Fruit fly (Drosophila melanogaster) whole organism, embryonic: ENCODE data around the gene NANS.

Source experiments
- CG1024 ChIP-seq: fragments of 200-800 bp; sonication (Bioruptor generic); IDR thresholded peaks from 2 replicates; pipeline ENCODE4 v1.3.6; 2022; ENCODE audit warnings: missing biosample characterization, missing genetic modification characterization
- CG10321 ChIP-seq: fragments of 200-800 bp; sonication (Bioruptor generic); IDR thresholded peaks from 2 replicates; pipeline ENCODE4 v1.3.6; 2022; ENCODE audit warnings: missing biosample characterization, missing genetic modification characterization
- CG12219 ChIP-seq: fragments of 200-800 bp; sonication (Bioruptor generic); optimal IDR thresholded peaks from 3 replicates; lab custom pipeline; 2018; ENCODE audit warnings: missing biosample characterization, mild to moderate bottlenecking, missing genetic modification characterization
- CG12236 ChIP-seq: fragments of 200-800 bp; sonication (Bioruptor generic); optimal IDR thresholded peaks from 2 replicates; lab custom pipeline; 2016; ENCODE audit warnings: missing biosample characterization, missing genetic modification characterization
- CG12659 ChIP-seq: fragments of 200-800 bp; sonication (Bioruptor generic); optimal IDR thresholded peaks from 3 replicates; lab custom pipeline; 2017; ENCODE audit warnings: mild to moderate bottlenecking, missing biosample characterization, missing genetic modification reagents, missing genetic modification characterization
- CG13296 ChIP-seq: fragments of 200-800 bp; sonication (Bioruptor generic); optimal IDR thresholded peaks from 3 replicates; lab custom pipeline; 2018; ENCODE audit warnings: missing biosample characterization, mild to moderate bottlenecking, missing genetic modification characterization
- CG16813 ChIP-seq: fragments of 200-800 bp; sonication (Bioruptor generic); IDR thresholded peaks from 3 replicates; pipeline ENCODE4 v1.3.6; 2022; ENCODE audit warnings: missing biosample characterization, missing genetic modification characterization; ENCODE audit not compliant: partially characterized antibody
- CG16863 ChIP-seq: fragments of 200-800 bp; sonication (Bioruptor generic); optimal IDR thresholded peaks from 3 replicates; lab custom pipeline; 2016; ENCODE audit warnings: missing biosample characterization, missing genetic modification characterization
- CG17385 ChIP-seq: fragments of 200-800 bp; sonication (Bioruptor generic); optimal IDR thresholded peaks from 3 replicates; lab custom pipeline; 2018; ENCODE audit warnings: missing biosample characterization, mild to moderate bottlenecking, missing genetic modification characterization
- CG17912 ChIP-seq: fragments of 200-800 bp; sonication (Bioruptor generic); optimal IDR thresholded peaks from 2 replicates; lab custom pipeline; 2018; ENCODE audit warnings: missing biosample characterization, mild to moderate bottlenecking, missing genetic modification characterization
- CG2889 ChIP-seq: fragments of 200-800 bp; sonication (Bioruptor generic); IDR thresholded peaks from 3 replicates; pipeline ENCODE4 v1.3.6; 2022; ENCODE audit warnings: missing biosample characterization, missing genetic modification characterization
- CG31388 ChIP-seq: fragments of 200-800 bp; sonication (Bioruptor generic); optimal IDR thresholded peaks from 2 replicates; lab custom pipeline; 2016; ENCODE audit warnings: missing biosample characterization, missing genetic modification characterization
- CG3726 ChIP-seq: fragments of 200-800 bp; sonication (Bioruptor generic); IDR thresholded peaks from 3 replicates; pipeline ENCODE4, ENCODE4 v1.3.6; 2022; ENCODE audit warnings: missing biosample characterization, missing genetic modification characterization
- CG4282 ChIP-seq: fragments of 200-800 bp; sonication (Bioruptor generic); optimal IDR thresholded peaks from 2 replicates; lab custom pipeline; 2016; ENCODE audit warnings: missing biosample characterization, missing genetic modification characterization
- CG4360 ChIP-seq: fragments of 200-800 bp; sonication (Bioruptor generic); IDR thresholded peaks from 2 replicates; pipeline ENCODE4 v1.3.6; 2022; ENCODE audit warnings: missing biosample characterization, missing genetic modification characterization
- CG5180 ChIP-seq: fragments of 200-800 bp; sonication (Bioruptor generic); optimal IDR thresholded peaks from 3 replicates; lab custom pipeline; 2017; ENCODE audit warnings: missing biosample characterization, missing genetic modification characterization, mild to moderate bottlenecking, moderate library complexity, missing genetic modification reagents
- CG6683 ChIP-seq: fragments of 200-800 bp; sonication (Bioruptor generic); optimal IDR thresholded peaks from 2 replicates; lab custom pipeline; 2017; ENCODE audit warnings: missing biosample characterization, mild to moderate bottlenecking, missing genetic modification characterization, missing genetic modification reagents
- CG6689 ChIP-seq: fragments of 200-800 bp; sonication (Bioruptor generic); IDR thresholded peaks from 2 replicates; pipeline ENCODE4 v1.3.6; 2022; ENCODE audit warnings: missing biosample characterization, missing genetic modification characterization
- CG9437 ChIP-seq: fragments of 200-800 bp; sonication (Bioruptor generic); optimal IDR thresholded peaks from 2 replicates; lab custom pipeline; 2018; ENCODE audit warnings: missing biosample characterization, mild to moderate bottlenecking, missing genetic modification characterization
- CG9876 ChIP-seq: fragments of 200-800 bp; sonication (Bioruptor generic); optimal IDR thresholded peaks from 2 replicates; lab custom pipeline; 2016; ENCODE audit warnings: missing biosample characterization, missing genetic modification characterization
- CHES-1-like ChIP-seq: fragments of 200-800 bp; sonication (Bioruptor generic); optimal IDR thresholded peaks from 2 replicates; lab custom pipeline; 2016; ENCODE audit warnings: missing biosample characterization, missing genetic modification characterization
- Chrac-16 ChIP-seq: fragments of 200-800 bp; sonication (Bioruptor generic); optimal IDR thresholded peaks from 3 replicates; lab custom pipeline; 2016; ENCODE audit warnings: missing biosample characterization, missing genetic modification characterization
- Dll ChIP-seq: fragments of 200-800 bp; sonication (Bioruptor generic); IDR thresholded peaks from 4 replicates; pipeline ENCODE4 v1.3.6; 2022; ENCODE audit warnings: missing biosample characterization, missing genetic modification characterization; ENCODE audit not compliant: partially characterized antibody
- Elba2 ChIP-seq: fragments of 200-800 bp; sonication (Bioruptor generic); optimal IDR thresholded peaks from 3 replicates; lab custom pipeline; 2016; ENCODE audit warnings: missing biosample characterization, missing genetic modification characterization
- Jarid2 ChIP-seq: fragments of 200-800 bp; sonication (Bioruptor generic); optimal IDR thresholded peaks from 3 replicates; lab custom pipeline; 2017; ENCODE audit warnings: mild to moderate bottlenecking, missing biosample characterization, missing genetic modification reagents, missing genetic modification characterization
- Rx ChIP-seq: fragments of 200-800 bp; sonication (Bioruptor generic); IDR thresholded peaks from 2 replicates; pipeline ENCODE4 v1.3.6; 2022; ENCODE audit warnings: missing biosample characterization, missing genetic modification characterization
- Tbp ChIP-seq: fragments of >200 bp; optimal IDR thresholded peaks from 2 replicates; lab custom pipeline; 2018; ENCODE audit warnings: missing biosample characterization, missing genetic modification characterization
- Xbp1 ChIP-seq: fragments of 200-800 bp; sonication (Bioruptor generic); optimal IDR thresholded peaks from 3 replicates; lab custom pipeline; 2016; ENCODE audit warnings: missing biosample characterization, mild to moderate bottlenecking, missing genetic modification characterization
- ac ChIP-seq: fragments of 200-800 bp; sonication (Bioruptor generic); optimal IDR thresholded peaks from 3 replicates; lab custom pipeline; 2017; ENCODE audit warnings: missing biosample characterization, mild to moderate bottlenecking, missing genetic modification characterization
- aop ChIP-seq: fragments of 200-800 bp; sonication (Bioruptor generic); IDR thresholded peaks from 2 replicates; pipeline ENCODE4 v1.3.6; 2022; ENCODE audit warnings: missing biosample characterization, missing genetic modification characterization
- ara ChIP-seq: fragments of 200-800 bp; sonication (Bioruptor generic); IDR thresholded peaks from 2 replicates; pipeline ENCODE4 v1.3.6; 2022; ENCODE audit warnings: missing biosample characterization, missing genetic modification characterization
- bab2 ChIP-seq: fragments of 200-800 bp; sonication (Bioruptor generic); optimal IDR thresholded peaks from 2 replicates; lab custom pipeline; 2016; ENCODE audit warnings: missing biosample characterization, missing genetic modification characterization
- bcd ChIP-seq: fragments of 200-800 bp; sonication (Bioruptor generic); optimal IDR thresholded peaks from 2 replicates; lab custom pipeline; 2017; ENCODE audit warnings: missing biosample characterization, mild to moderate bottlenecking, missing genetic modification characterization
- br ChIP-seq: fragments of >200 bp; optimal IDR thresholded peaks from 2 replicates; lab custom pipeline; 2017
- bsh ChIP-seq, 2 experiments: fragments of 200-800 bp; sonication (Bioruptor generic); optimal IDR thresholded peaks; 2 replicates each; lab custom pipeline; 2017 to 2018; ENCODE audit warnings: mild to moderate bottlenecking in 2 of 2, missing biosample characterization in 2 of 2, missing genetic modification characterization in 2 of 2, moderate library complexity in 1 of 2
- cad ChIP-seq: fragments of >200 bp; optimal IDR thresholded peaks from 2 replicates; lab custom pipeline; 2017; ENCODE audit warnings: missing biosample characterization, missing genetic modification characterization
- chinmo ChIP-seq: fragments of 200-800 bp; sonication (Bioruptor generic); IDR thresholded peaks from 4 replicates; pipeline ENCODE4 v1.3.6; 2022; ENCODE audit warnings: missing biosample characterization, missing genetic modification characterization; ENCODE audit not compliant: partially characterized antibody
- dan ChIP-seq: fragments of 200-800 bp; sonication (Bioruptor generic); IDR thresholded peaks from 2 replicates; pipeline ENCODE4 v1.3.6; 2022; ENCODE audit warnings: missing biosample characterization, missing genetic modification characterization
- gcm2 ChIP-seq: fragments of 200-800 bp; sonication (Bioruptor generic); optimal IDR thresholded peaks from 2 replicates; lab custom pipeline; 2016; ENCODE audit warnings: missing biosample characterization, missing genetic modification characterization
- gfzf ChIP-seq: fragments of 200-800 bp; sonication (Bioruptor generic); optimal IDR thresholded peaks from 2 replicates; lab custom pipeline; 2016; ENCODE audit warnings: missing biosample characterization, mild to moderate bottlenecking, missing genetic modification characterization, moderate library complexity
- kah ChIP-seq: fragments of 200-800 bp; sonication (Bioruptor generic); optimal IDR thresholded peaks from 2 replicates; lab custom pipeline; 2018; ENCODE audit warnings: missing biosample characterization, mild to moderate bottlenecking, missing genetic modification characterization
- maf-S ChIP-seq: fragments of 200-800 bp; sonication (Bioruptor generic); optimal IDR thresholded peaks from 2 replicates; lab custom pipeline; 2016; ENCODE audit warnings: missing biosample characterization, missing genetic modification characterization
- onecut ChIP-seq: fragments of 200-800 bp; sonication (Bioruptor generic); IDR thresholded peaks from 2 replicates; pipeline ENCODE4 v1.3.6; 2022; ENCODE audit warnings: missing biosample characterization, missing genetic modification characterization
- pita ChIP-seq: fragments of 200-800 bp; sonication (Bioruptor generic); optimal IDR thresholded peaks from 2 replicates; lab custom pipeline; 2017; ENCODE audit warnings: missing biosample characterization, mild to moderate bottlenecking, missing genetic modification characterization
- ranshi ChIP-seq: fragments of 200-800 bp; sonication (Bioruptor generic); IDR thresholded peaks from 2 replicates; pipeline ENCODE4 v1.3.6; 2022; ENCODE audit warnings: missing biosample characterization, missing genetic modification characterization
- salm ChIP-seq: fragments of 200-800 bp; sonication (Bioruptor generic); optimal IDR thresholded peaks from 2 replicates; lab custom pipeline; 2018; ENCODE audit warnings: missing biosample characterization, mild to moderate bottlenecking, missing genetic modification characterization
- sima ChIP-seq: fragments of 200-800 bp; sonication (Bioruptor generic); optimal IDR thresholded peaks from 2 replicates; lab custom pipeline; 2016; ENCODE audit warnings: missing biosample characterization, missing genetic modification characterization
- slp2 ChIP-seq: fragments of 200-800 bp; sonication (Bioruptor generic); optimal IDR thresholded peaks from 2 replicates; lab custom pipeline; 2016; ENCODE audit warnings: missing biosample characterization, missing genetic modification characterization
- sr ChIP-seq: fragments of 200-800 bp; sonication (Bioruptor generic); IDR thresholded peaks from 3 replicates; pipeline ENCODE4 v1.3.6; 2022; ENCODE audit warnings: missing biosample characterization, missing genetic modification characterization
- stc ChIP-seq: fragments of 200-800 bp; sonication (Bioruptor generic); IDR thresholded peaks from 2 replicates; pipeline ENCODE4 v1.3.6; 2022; ENCODE audit warnings: missing biosample characterization, missing genetic modification characterization
- sug ChIP-seq: fragments of 200-800 bp; optimal IDR thresholded peaks from 2 replicates; lab custom pipeline; 2019; ENCODE audit warnings: missing biosample characterization, mild to moderate bottlenecking, missing genetic modification characterization, moderate library complexity
- unpg ChIP-seq: fragments of 200-800 bp; sonication (Bioruptor generic); optimal IDR thresholded peaks from 3 replicates; lab custom pipeline; 2018; ENCODE audit warnings: missing biosample characterization, mild to moderate bottlenecking, missing genetic modification characterization, moderate library complexity

NANS gene

dm6 chr3R:12422379-12422975 lies 3.9 kb upstream of the NANS start, which contains the start of the genes Scgbeta and CG17202 (continued):
- TF ChIP-seq onecut (GFP tag; lab: Robert Waterston, UW) (peak; percentile 29), cad (GFP tag; lab: Kevin White, UChicago) (no peak), CG9876 (GFP tag; lab: Kevin White, UChicago) (no peak), CG3726 (GFP tag; lab: Robert Waterston, UW) (no peak), CG17912 (GFP tag; lab: Kevin White, UChicago) (no peak), dan (GFP tag; lab: Robert Waterston, UW) (no peak), aop (no peak), CG1024 (GFP tag; lab: Robert Waterston, UW) (no peak), slp2 (GFP tag; lab: Kevin White, UChicago) (no peak), gfzf (GFP tag; lab: Kevin White, UChicago) (peak; percentile 92), CG31388 (GFP tag; lab: Kevin White, UChicago) (no peak), chinmo (GFP tag; lab: Robert Waterston, UW) (no peak), maf-S (GFP tag; lab: Kevin White, UChicago) (no peak), CG5180 (GFP tag; lab: Kevin White, UChicago) (no peak), ac (GFP tag; lab: Kevin White, UChicago) (no peak), Jarid2 (no peak), CG10321 (GFP tag; lab: Robert Waterston, UW) (no peak), bab2 (peak; percentile 7), ara (GFP tag; lab: Robert Waterston, UW) (no peak), CG16863 (GFP tag; lab: Kevin White, UChicago) (no peak), CG6689 (no peak), unpg (GFP tag; lab: Kevin White, UChicago) (no peak), salm (tag; lab: Kevin White, UChicago) (no peak), gcm2 (GFP tag; lab: Kevin White, UChicago) (no peak), Chrac-16 (GFP tag; lab: Kevin White, UChicago) (no peak), stc (GFP tag; lab: Robert Waterston, UW) (no peak), bsh (GFP tag; optimal IDR thresholded peaks at IDR 0.05; lab: Kevin White, UChicago) (no peak), CG17385 (no peak), CHES-1-like (GFP tag; lab: Kevin White, UChicago) (peak; percentile 21), br (lab: Kevin White, UChicago) (no peak), CG9437 (GFP tag; lab: Kevin White, UChicago) (no peak), Elba2 (GFP tag; lab: Kevin White, UChicago) (no peak), CG16813 (GFP tag; lab: Robert Waterston, UW) (no peak), kah (GFP tag; lab: Kevin White, UChicago) (no peak), CG12219 (GFP tag; lab: Kevin White, UChicago) (no peak), CG6683 (GFP tag; lab: Kevin White, UChicago) (no peak), pita (GFP tag; lab: Kevin White, UChicago) (no peak), sug (tag; lab: Kevin White, UChicago) (no peak), Dll (GFP tag; lab: Robert Waterston, UW) (no peak), CG2889 (GFP tag; lab: Robert Waterston, UW) (no peak), sr (GFP tag; lab: Robert Waterston, UW) (no peak), sima (no peak), CG12236 (GFP tag; lab: Kevin White, UChicago) (no peak), CG12659 (GFP tag; lab: Kevin White, UChicago) (peak; percentile 44), CG13296 (GFP tag; lab: Kevin White, UChicago) (no peak), ranshi (GFP tag; lab: Robert Waterston, UW) (no peak), CG4360 (GFP tag; lab: Robert Waterston, UW) (no peak), Tbp (GFP tag; lab: Kevin White, UChicago) (no peak), Xbp1 (peak; percentile 41), CG4282 (GFP tag; lab: Kevin White, UChicago) (no peak), bcd (GFP tag; lab: Kevin White, UChicago) (no peak), Rx (no peak)
